Worm (Caenorhabditis elegans) whole organism, dauer: ENCODE measurements around the gene math-21.
"Not testable (repeated sequence)": the region's sequence is repeated elsewhere in the genome, so short reads cannot be mapped to it uniquely, and the experiment has no call there.

Experiments used
- unc-62 ChIP-seq: sonication (generic microtip); optimal IDR thresholded peaks from 2 replicates; lab custom pipeline; 2017; ENCODE audit warnings: missing biosample characterization, missing genetic modification reagents, missing genetic modification characterization

The math-21 gene

DNA sequence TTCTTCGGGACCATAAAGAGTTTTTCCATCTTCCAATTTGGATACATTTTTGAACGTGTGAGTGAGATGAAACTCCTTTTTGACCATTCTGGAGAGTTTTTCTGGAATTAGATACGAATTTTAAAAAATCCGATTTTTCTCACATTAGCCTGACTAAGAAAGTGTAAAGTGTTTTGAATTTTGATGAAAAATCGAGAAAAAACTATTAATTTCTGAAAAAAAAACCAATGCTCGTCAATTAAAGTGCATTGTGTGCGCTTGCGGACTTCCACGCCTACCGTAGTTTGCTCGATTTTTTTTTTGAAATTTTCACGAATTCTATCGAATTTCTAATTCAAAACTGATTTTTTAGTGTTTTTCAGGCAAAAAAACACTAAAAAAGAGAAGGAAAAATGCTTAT, 34.9 kb downstream of the math-21 start, which contains the start of gene bath-1:
Gene bath-1 (minus strand): TSS at position 101 of the 400 bp plus-strand sequence.
- no peak for TF ChIP-seq unc-62 (GFP tag; lab: Kevin White, UChicago)

DNA sequence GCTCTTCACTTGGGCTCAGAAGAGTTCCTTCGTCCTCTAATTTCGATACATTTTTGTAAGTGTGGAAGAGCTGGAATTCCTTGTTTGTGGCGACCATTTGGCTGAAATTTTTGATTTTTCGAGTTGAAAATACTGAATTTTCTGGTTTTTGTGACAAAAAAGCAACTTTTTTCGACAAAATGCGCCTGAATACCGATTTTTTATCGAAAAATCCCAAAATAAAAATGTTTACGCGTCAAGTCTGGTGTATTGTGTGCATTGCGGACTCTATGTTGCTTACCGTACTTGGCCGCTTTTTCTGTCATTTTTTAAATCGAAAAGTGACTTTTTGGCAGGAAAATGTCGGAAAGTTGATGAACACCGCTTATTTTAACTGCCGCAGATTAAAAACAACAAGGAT, 36.5 kb downstream of the math-21 start, which contains the start of gene bath-3:
Gene bath-3 (minus strand): TSS at position 101 of the 400 bp plus-strand sequence.
- no peak for TF ChIP-seq unc-62 (GFP tag; lab: Kevin White, UChicago)

DNA sequence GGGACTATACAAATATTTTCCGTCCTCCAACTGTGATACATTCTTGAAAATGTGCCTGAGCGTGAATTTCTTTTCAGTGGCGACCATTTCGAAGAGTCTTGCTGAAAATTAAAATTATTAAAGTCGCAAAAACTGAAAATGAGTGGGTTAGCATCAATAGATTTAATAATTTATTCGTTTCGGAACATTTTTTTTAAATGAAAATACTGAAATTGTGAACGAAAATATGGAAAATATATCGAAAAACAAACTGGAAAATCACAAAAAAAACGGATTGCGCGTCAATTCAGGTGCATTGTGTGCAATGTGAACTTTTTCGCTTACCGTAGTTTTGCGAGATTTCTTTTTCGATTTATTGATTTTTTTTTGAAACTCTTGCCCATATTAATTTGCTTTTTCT, 38.0 kb downstream of the math-21 start, which contains the start of gene bath-5:
Gene bath-5 (minus strand): TSS at position 101 of the 400 bp plus-strand sequence.
- no peak for TF ChIP-seq unc-62 (GFP tag; lab: Kevin White, UChicago)

DNA sequence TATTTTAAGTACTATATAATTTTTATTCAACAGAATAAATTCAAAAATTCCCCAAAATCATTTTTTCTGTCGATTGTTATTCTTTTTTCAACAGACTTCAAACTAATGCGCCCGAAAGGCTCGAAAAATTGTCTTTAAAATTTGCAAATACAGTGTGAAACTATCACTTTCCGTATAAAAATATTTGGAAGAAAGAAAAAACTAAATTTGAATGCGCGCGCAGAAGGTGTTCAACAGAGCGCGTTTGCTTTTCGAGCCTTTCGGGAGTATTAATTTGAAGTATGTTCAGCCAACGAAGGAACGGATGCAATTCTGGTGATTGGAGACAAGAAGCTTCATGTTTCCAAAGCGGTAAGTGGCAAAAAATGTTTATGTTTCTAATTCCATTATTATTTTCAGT, 38.4 kb downstream of the math-21 start, which contains the start of gene btb-4:
Gene btb-4 (plus strand): TSS at position 35 of the 400 bp plus-strand sequence.
- TF ChIP-seq unc-62 (GFP tag; lab: Kevin White, UChicago) = not testable (repeated sequence)

DNA sequence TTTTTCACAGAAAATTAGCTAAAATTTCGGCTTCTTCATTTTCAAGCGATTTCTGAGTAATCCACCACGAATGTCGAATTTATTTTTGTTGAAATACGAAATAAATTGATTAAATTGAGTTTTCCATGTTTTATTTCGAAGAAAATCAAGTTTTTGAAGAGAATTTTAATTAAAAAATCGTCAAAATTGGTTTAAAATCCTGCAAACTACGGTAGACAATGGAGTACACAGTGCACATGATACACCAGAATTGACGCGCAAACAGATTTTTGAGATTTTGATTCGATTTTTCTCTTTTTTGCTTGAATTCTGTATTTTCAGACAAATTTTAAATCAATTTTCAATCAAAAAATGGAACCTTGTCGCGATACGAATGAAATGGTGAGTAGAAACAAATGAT, 39.4 kb downstream of the math-21 start, which contains the start of gene F59H6.14:
Gene F59H6.14 (plus strand): TSS at position 301 of the 400 bp plus-strand sequence.
- TF ChIP-seq unc-62 (GFP tag; lab: Kevin White, UChicago) = no peak

DNA sequence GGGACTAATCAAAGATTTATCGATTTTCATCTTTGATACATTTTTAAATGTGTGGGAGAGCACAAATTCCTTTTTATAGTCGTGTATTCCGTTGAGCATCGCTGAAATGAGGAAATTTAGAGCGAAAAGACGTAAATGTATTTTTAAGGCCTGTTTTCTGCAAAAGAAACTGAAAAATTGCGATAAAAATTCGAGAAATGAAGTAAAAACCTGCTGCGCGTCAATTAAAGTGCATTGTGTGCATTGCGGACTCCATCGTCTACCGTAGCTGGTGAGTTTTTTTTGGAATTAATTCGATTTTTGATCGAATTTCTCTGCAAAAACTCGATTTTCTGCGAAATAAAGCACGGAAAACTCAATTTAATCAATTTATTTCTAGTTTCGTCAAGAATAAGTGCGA, 45.5 kb downstream of the math-21 start, which contains the start of gene bath-19:
Gene bath-19 (minus strand): TSS at position 101 of the 400 bp plus-strand sequence.
- TF ChIP-seq unc-62 (GFP tag; lab: Kevin White, UChicago) = no peak

DNA sequence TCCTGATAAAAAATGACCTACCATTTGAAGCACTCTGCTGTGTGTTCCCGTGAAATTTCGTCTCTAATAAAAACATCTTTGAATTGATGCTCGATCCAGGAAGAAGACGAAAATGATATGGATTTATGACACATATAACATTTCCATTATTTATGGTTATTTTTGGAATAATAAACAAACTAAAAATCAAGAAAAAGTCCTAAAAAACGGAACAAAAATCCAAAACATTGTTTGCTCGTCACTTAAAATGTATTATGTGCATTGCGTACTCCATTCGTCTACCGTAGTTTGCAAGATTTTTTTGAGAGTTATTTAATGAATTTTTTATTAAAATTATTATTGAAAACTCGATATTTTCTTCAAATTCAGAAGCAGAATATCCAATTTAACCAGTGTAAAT, 48.6 kb downstream of the math-21 start, which contains the start of gene bath-20:
Gene bath-20 (minus strand): TSS at position 101 of the 400 bp plus-strand sequence.
- no peak for TF ChIP-seq unc-62 (GFP tag; lab: Kevin White, UChicago)
